Worm (Caenorhabditis elegans) whole organism, young adult: ENCODE measurements around the gene rpt-2.

Experiments used
- efl-1 ChIP-seq: fragments of 150-350 bp; optimal IDR thresholded peaks from 2 replicates; lab custom pipeline; 2014; ENCODE audit warnings: missing biosample characterization, missing genetic modification reagents, missing genetic modification characterization
- lin-40 ChIP-seq: sonication (generic microtip); optimal IDR thresholded peaks from 2 replicates; lab custom pipeline; 2016; ENCODE audit warnings: missing genetic modification characterization, mild to moderate bottlenecking, missing compliant biosample characterization, missing genotype, missing genetic modification reagents
- madf-8 ChIP-seq: fragments of 200-800 bp; sonication (Bioruptor generic); conservative IDR thresholded peaks from 2 replicates; pipeline ENCODE4 v1.3.6; 2022; ENCODE audit warnings: missing genetic modification reagents, missing genetic modification characterization, missing compliant biosample characterization
- mcd-1 ChIP-seq: fragments of 200-800 bp; sonication (Bioruptor generic); IDR thresholded peaks from 2 replicates; pipeline ENCODE4 v1.3.6; 2022; ENCODE audit warnings: missing genetic modification reagents, missing genetic modification characterization, missing compliant biosample characterization
- nhr-90 ChIP-seq: sonication (generic microtip); optimal IDR thresholded peaks from 2 replicates; lab custom pipeline; 2016; ENCODE audit warnings: missing genotype, mild to moderate bottlenecking, missing genetic modification characterization, missing compliant biosample characterization
- sdz-38 ChIP-seq: sonication (generic microtip); optimal IDR thresholded peaks from 2 replicates; lab custom pipeline; 2016; ENCODE audit warnings: missing genotype, missing genetic modification characterization, missing compliant biosample characterization
- snpc-3.4 ChIP-seq: sonication (generic microtip); optimal IDR thresholded peaks from 2 replicates; lab custom pipeline; 2017; ENCODE audit warnings: missing genetic modification characterization, mild to moderate bottlenecking, missing compliant biosample characterization, antibody characterized with exemption, moderate library complexity, missing genotype, missing genetic modification reagents

- TF ChIP-seq mcd-1 (GFP tag; lab: Robert Waterston, UW) (no peak), efl-1 (peak; percentile 44), snpc-3.4 (tag; lab: Kevin White, UChicago) (no peak), madf-8 (GFP tag; lab: Robert Waterston, UW) (no peak), lin-40 (tag; lab: Kevin White, UChicago) (no peak), sdz-38 (tag; lab: Kevin White, UChicago) (no peak), nhr-90 (tag; lab: Kevin White, UChicago) (no peak)
These were observed 26.1 kb upstream of the rpt-2 start, which contains the start of gene cpi-2 for ce11 chrV:6043275-6044271.
